Fruit fly (Drosophila melanogaster) whole organism, wandering third instar larva: ENCODE results near the gene cyc.

ENCODE experiments used
- Dif ChIP-seq: fragments of 200-275, 200-300 bp; sonication (Bioruptor generic); optimal IDR thresholded peaks from 2 replicates; lab custom pipeline; 2018; ENCODE audit warnings: missing biosample characterization, missing genetic modification characterization; ENCODE audit not compliant: partially characterized antibody
- HLH106 ChIP-seq: fragments of 200-800 bp; optimal IDR thresholded peaks from 3 replicates; lab custom pipeline; 2019; ENCODE audit warnings: missing biosample characterization, mild to moderate bottlenecking, missing genetic modification characterization, moderate library complexity
- Hnf4 ChIP-seq: fragments of 200-800 bp; sonication (Bioruptor generic); optimal IDR thresholded peaks from 2 replicates; lab custom pipeline; 2016; ENCODE audit warnings: missing biosample characterization, mild to moderate bottlenecking, missing genetic modification characterization
- Mio ChIP-seq: sonication (Bioruptor generic); optimal IDR thresholded peaks from 2 replicates; lab custom pipeline; 2016; ENCODE audit warnings: missing biosample characterization, missing genetic modification characterization
- Myc ChIP-seq: fragments of >200 bp; optimal IDR thresholded peaks from 2 replicates; lab custom pipeline; 2017
- lola ChIP-seq: fragments of >200 bp; optimal IDR thresholded peaks from 2 replicates; lab custom pipeline; 2017; ENCODE audit warnings: missing biosample characterization, missing genetic modification characterization
- sage ChIP-seq: fragments of 200-800 bp; sonication (Bioruptor generic); optimal IDR thresholded peaks from 2 replicates; lab custom pipeline; 2016; ENCODE audit warnings: missing biosample characterization, mild to moderate bottlenecking, missing genetic modification characterization
- usp ChIP-seq: fragments of >200 bp; optimal IDR thresholded peaks from 2 replicates; lab custom pipeline; 2017; ENCODE audit warnings: missing biosample characterization, missing genetic modification characterization
- woc ChIP-seq: sonication (Bioruptor generic); optimal IDR thresholded peaks from 2 replicates; lab custom pipeline; 2016; ENCODE audit warnings: missing biosample characterization, mild to moderate bottlenecking, missing genetic modification characterization

dm6 chr3L:19790929-19791687 is 24.6 kb downstream of the cyc start:
- TF ChIP-seq Hnf4 (GFP tag; lab: Kevin White, UChicago) (peak; percentile 24), Mio (GFP tag; lab: Kevin White, UChicago) (no peak), Myc (lab: Kevin White, UChicago) (peak; percentile 100), Dif (GFP tag; lab: Kevin White, UChicago) (peak; percentile 95), woc (GFP tag; lab: Kevin White, UChicago) (peak; percentile 97), sage (GFP tag; lab: Kevin White, UChicago) (peak; percentile 61), HLH106 (tag; lab: Kevin White, UChicago) (peak; percentile 91), lola (no peak), usp (no peak)
